Fruit fly (Drosophila melanogaster) whole organism, embryonic: ENCODE results near the gene eIF4A.

Source experiments
- Asciz ChIP-seq: fragments of 200-800 bp; sonication (Bioruptor generic); optimal IDR thresholded peaks from 2 replicates; lab custom pipeline; 2017; ENCODE audit warnings: missing biosample characterization, mild to moderate bottlenecking, missing genetic modification characterization, missing genetic modification reagents
- CG10462 ChIP-seq: fragments of 200-800 bp; sonication (Bioruptor generic); optimal IDR thresholded peaks from 2 replicates; lab custom pipeline; 2016; ENCODE audit warnings: missing biosample characterization, missing genetic modification characterization
- CG11695 ChIP-seq: fragments of 200-800 bp; sonication (Bioruptor generic); IDR thresholded peaks from 3 replicates; pipeline ENCODE4 v1.3.6; 2022; ENCODE audit warnings: missing biosample characterization, missing genetic modification characterization
- CG12104 ChIP-seq: fragments of 200-800 bp; sonication (Bioruptor generic); optimal IDR thresholded peaks from 3 replicates; lab custom pipeline; 2016; ENCODE audit warnings: missing biosample characterization, missing genetic modification characterization
- CG12659 ChIP-seq: fragments of 200-800 bp; sonication (Bioruptor generic); optimal IDR thresholded peaks from 3 replicates; lab custom pipeline; 2017; ENCODE audit warnings: mild to moderate bottlenecking, missing biosample characterization, missing genetic modification reagents, missing genetic modification characterization
- CG13624 ChIP-seq: fragments of 200-800 bp; sonication (Bioruptor generic); optimal IDR thresholded peaks from 2 replicates; lab custom pipeline; 2016; ENCODE audit warnings: missing biosample characterization, missing genetic modification characterization
- CG13775 ChIP-seq: fragments of 200-800 bp; sonication (Bioruptor generic); optimal IDR thresholded peaks from 3 replicates; lab custom pipeline; 2017; ENCODE audit warnings: missing biosample characterization, mild to moderate bottlenecking, missing genetic modification characterization
- CG14860 ChIP-seq: fragments of 200-800 bp; sonication (Bioruptor generic); IDR thresholded peaks from 3 replicates; pipeline ENCODE4 v1.3.6; 2022; ENCODE audit warnings: missing biosample characterization, missing genetic modification characterization; ENCODE audit not compliant: partially characterized antibody
- CG1647 ChIP-seq: fragments of 200-800 bp; sonication (Bioruptor generic); optimal IDR thresholded peaks from 3 replicates; lab custom pipeline; 2016; ENCODE audit warnings: missing biosample characterization, missing genetic modification characterization
- CG16863 ChIP-seq: fragments of 200-800 bp; sonication (Bioruptor generic); optimal IDR thresholded peaks from 3 replicates; lab custom pipeline; 2016; ENCODE audit warnings: missing biosample characterization, missing genetic modification characterization
- CG17802 ChIP-seq: fragments of 200-800 bp; sonication (Bioruptor generic); optimal IDR thresholded peaks from 2 replicates; lab custom pipeline; 2018; ENCODE audit warnings: missing biosample characterization, mild to moderate bottlenecking, missing genetic modification characterization, moderate library complexity
- CG2199 ChIP-seq: fragments of 200-800 bp; sonication (Bioruptor generic); IDR thresholded peaks from 3 replicates; pipeline ENCODE4 v1.3.6; 2022; ENCODE audit warnings: missing biosample characterization, missing genetic modification characterization
- CG31441 ChIP-seq: fragments of 200-800 bp; sonication (Bioruptor generic); IDR thresholded peaks from 2 replicates; pipeline ENCODE4 v1.3.6; 2022; ENCODE audit warnings: missing biosample characterization, missing genetic modification characterization
- CG34376 ChIP-seq: fragments of 200-800 bp; sonication (Bioruptor generic); optimal IDR thresholded peaks from 2 replicates; lab custom pipeline; 2018; ENCODE audit warnings: missing biosample characterization, mild to moderate bottlenecking, missing genetic modification characterization
- CG4360 ChIP-seq: fragments of 200-800 bp; sonication (Bioruptor generic); IDR thresholded peaks from 2 replicates; pipeline ENCODE4 v1.3.6; 2022; ENCODE audit warnings: missing biosample characterization, missing genetic modification characterization
- CG6683 ChIP-seq: fragments of 200-800 bp; sonication (Bioruptor generic); optimal IDR thresholded peaks from 2 replicates; lab custom pipeline; 2017; ENCODE audit warnings: missing biosample characterization, mild to moderate bottlenecking, missing genetic modification characterization, missing genetic modification reagents
- CG6689 ChIP-seq: fragments of 200-800 bp; sonication (Bioruptor generic); IDR thresholded peaks from 2 replicates; pipeline ENCODE4 v1.3.6; 2022; ENCODE audit warnings: missing biosample characterization, missing genetic modification characterization
- CG6854 ChIP-seq: fragments of 200-800 bp; sonication (Bioruptor generic); optimal IDR thresholded peaks from 3 replicates; lab custom pipeline; 2017; ENCODE audit warnings: missing biosample characterization, mild to moderate bottlenecking, missing genetic modification characterization
- CG7928 ChIP-seq: fragments of 200-800 bp; sonication (Bioruptor generic); optimal IDR thresholded peaks from 2 replicates; lab custom pipeline; 2017; ENCODE audit warnings: missing biosample characterization, mild to moderate bottlenecking, missing genetic modification characterization
- CG7963 ChIP-seq: fragments of 200-800 bp; sonication (Bioruptor generic); IDR thresholded peaks from 3 replicates; pipeline ENCODE4 v1.3.6; 2022; ENCODE audit warnings: missing biosample characterization, missing genetic modification characterization; ENCODE audit not compliant: partially characterized antibody
- CG9609 ChIP-seq: fragments of 200-800 bp; sonication (Bioruptor generic); optimal IDR thresholded peaks from 3 replicates; lab custom pipeline; 2016; ENCODE audit warnings: missing biosample characterization, missing genetic modification characterization
- Fer1 ChIP-seq: fragments of 200-800 bp; sonication (Bioruptor generic); optimal IDR thresholded peaks from 2 replicates; lab custom pipeline; 2017; ENCODE audit warnings: missing biosample characterization, mild to moderate bottlenecking, missing genetic modification characterization
- Fer2 ChIP-seq: fragments of 200-800 bp; sonication (Bioruptor generic); optimal IDR thresholded peaks from 2 replicates; lab custom pipeline; 2018; ENCODE audit warnings: missing biosample characterization, mild to moderate bottlenecking, missing genetic modification characterization, moderate library complexity
- Fer3 ChIP-seq: fragments of 200-800 bp; sonication (Bioruptor generic); optimal IDR thresholded peaks from 2 replicates; lab custom pipeline; 2018; ENCODE audit warnings: missing biosample characterization, mild to moderate bottlenecking, missing genetic modification characterization, moderate library complexity
- HmgD ChIP-seq: fragments of 200-800 bp; sonication (Bioruptor generic); optimal IDR thresholded peaks from 3 replicates; lab custom pipeline; 2016; ENCODE audit warnings: missing biosample characterization, missing genetic modification characterization
- HmgZ ChIP-seq: fragments of 200-800 bp; sonication (Bioruptor generic); optimal IDR thresholded peaks from 2 replicates; lab custom pipeline; 2018; ENCODE audit warnings: missing biosample characterization, mild to moderate bottlenecking, missing genetic modification characterization
- NK7.1 ChIP-seq: fragments of 200-800 bp; sonication (Bioruptor generic); optimal IDR thresholded peaks from 3 replicates; lab custom pipeline; 2016; ENCODE audit warnings: missing biosample characterization, missing genetic modification characterization
- Opbp ChIP-seq: fragments of 200-800 bp; sonication (Bioruptor generic); IDR thresholded peaks from 3 replicates; pipeline ENCODE4 v1.3.6; 2022; ENCODE audit warnings: missing biosample characterization, missing genetic modification characterization; ENCODE audit not compliant: partially characterized antibody
- Sox100B ChIP-seq: fragments of 200-800 bp; sonication (Bioruptor generic); optimal IDR thresholded peaks from 3 replicates; lab custom pipeline; 2018; ENCODE audit warnings: missing biosample characterization, mild to moderate bottlenecking, missing genetic modification characterization
- Spps ChIP-seq: fragments of 200-800 bp; sonication (Bioruptor generic); optimal IDR thresholded peaks from 2 replicates; lab custom pipeline; 2018; ENCODE audit warnings: missing biosample characterization, mild to moderate bottlenecking, missing genetic modification characterization
- ash1 ChIP-seq: fragments of 200-800 bp; sonication (Bioruptor generic); optimal IDR thresholded peaks from 2 replicates; lab custom pipeline; 2018; ENCODE audit warnings: missing biosample characterization, mild to moderate bottlenecking, missing genetic modification characterization
- cad ChIP-seq: fragments of >200 bp; optimal IDR thresholded peaks from 2 replicates; lab custom pipeline; 2017; ENCODE audit warnings: missing biosample characterization, missing genetic modification characterization
- croc ChIP-seq: fragments of 200-800 bp; sonication (Bioruptor generic); conservative IDR thresholded peaks from 3 replicates; pipeline ENCODE4 v1.3.6; 2022; ENCODE audit warnings: missing biosample characterization, missing genetic modification characterization
- cwo ChIP-seq: fragments of 200-800 bp; sonication (Bioruptor generic); optimal IDR thresholded peaks from 3 replicates; lab custom pipeline; 2017; ENCODE audit warnings: missing biosample characterization, missing genetic modification characterization, mild to moderate bottlenecking, moderate library complexity, missing genetic modification reagents
- emc ChIP-seq: fragments of 200-800 bp; sonication (Bioruptor generic); optimal IDR thresholded peaks from 2 replicates; lab custom pipeline; 2016; ENCODE audit warnings: missing biosample characterization, missing genetic modification characterization
- gfzf ChIP-seq: fragments of 200-800 bp; sonication (Bioruptor generic); optimal IDR thresholded peaks from 2 replicates; lab custom pipeline; 2016; ENCODE audit warnings: missing biosample characterization, mild to moderate bottlenecking, missing genetic modification characterization, moderate library complexity
- gsb ChIP-seq: fragments of 200-800 bp; sonication (Bioruptor generic); IDR thresholded peaks from 2 replicates; pipeline ENCODE4 v1.3.6; 2022; ENCODE audit warnings: missing biosample characterization, missing genetic modification characterization
- hb ChIP-seq: fragments of 200-800 bp; sonication (Bioruptor generic); IDR thresholded peaks from 3 replicates; pipeline ENCODE4 v1.3.6; 2022; ENCODE audit warnings: missing biosample characterization, missing genetic modification characterization; ENCODE audit not compliant: partially characterized antibody
- jumu ChIP-seq: fragments of 200-800 bp; sonication (Bioruptor generic); optimal IDR thresholded peaks from 3 replicates; lab custom pipeline; 2016; ENCODE audit warnings: missing biosample characterization, missing genetic modification characterization
- lab ChIP-seq: fragments of 200-800 bp; sonication (Bioruptor generic); optimal IDR thresholded peaks from 3 replicates; lab custom pipeline; 2017; ENCODE audit warnings: missing biosample characterization, missing genetic modification characterization, mild to moderate bottlenecking, moderate library complexity, missing genetic modification reagents
- lilli ChIP-seq: fragments of 200-800 bp; sonication (Bioruptor generic); optimal IDR thresholded peaks from 3 replicates; lab custom pipeline; 2016; ENCODE audit warnings: missing biosample characterization, missing genetic modification characterization
- mam ChIP-seq: fragments of 200-800 bp; sonication (Bioruptor generic); optimal IDR thresholded peaks from 3 replicates; lab custom pipeline; 2016; ENCODE audit warnings: missing biosample characterization, missing genetic modification characterization
- nerfin-1 ChIP-seq: fragments of 200-800 bp; sonication (Bioruptor generic); optimal IDR thresholded peaks from 3 replicates; lab custom pipeline; 2019; ENCODE audit warnings: missing biosample characterization, mild to moderate bottlenecking, missing genetic modification characterization, moderate library complexity
- pan ChIP-seq, 4 experiments: fragments of >200 bp in 3 of 4; fragments of 200-800 bp in 1 of 4; sonication (Bioruptor generic) in 1 of 4; optimal IDR thresholded peaks in 3 of 4; IDR thresholded peaks in 1 of 4; 2 replicates each; pipeline versions ENCODE4 v1.3.6 to Lab custom; 2017 to 2022; ENCODE audit warnings: missing biosample characterization in 2 of 4, missing genetic modification characterization in 2 of 4, mixed read lengths in 1 of 4
- pum ChIP-seq: fragments of 200-800 bp; sonication (Bioruptor generic); optimal IDR thresholded peaks from 2 replicates; lab custom pipeline; 2016; ENCODE audit warnings: missing biosample characterization, missing genetic modification characterization
- sqz ChIP-seq: fragments of 200-800 bp; sonication (Bioruptor generic); optimal IDR thresholded peaks from 3 replicates; lab custom pipeline; 2018; ENCODE audit warnings: missing biosample characterization, mild to moderate bottlenecking, missing genetic modification characterization
- sug ChIP-seq: fragments of 200-800 bp; optimal IDR thresholded peaks from 2 replicates; lab custom pipeline; 2019; ENCODE audit warnings: missing biosample characterization, mild to moderate bottlenecking, missing genetic modification characterization, moderate library complexity
- tio ChIP-seq: fragments of 200-800 bp; sonication (Bioruptor generic); optimal IDR thresholded peaks from 2 replicates; lab custom pipeline; 2017; ENCODE audit warnings: missing biosample characterization, missing genetic modification characterization, inconsistent platforms
- usp ChIP-seq: fragments of >200 bp; optimal IDR thresholded peaks from 2 replicates; lab custom pipeline; 2017; ENCODE audit warnings: missing biosample characterization, missing genetic modification characterization
- vvl ChIP-seq: fragments of 200-800 bp; sonication (Bioruptor generic); IDR thresholded peaks from 2 replicates; pipeline ENCODE4 v1.3.6; 2022; ENCODE audit warnings: missing biosample characterization, missing genetic modification characterization
- wdn ChIP-seq: fragments of 200-800 bp; sonication (Bioruptor generic); IDR thresholded peaks from 2 replicates; pipeline ENCODE4 v1.3.6; 2022; ENCODE audit warnings: missing biosample characterization, missing genetic modification characterization

eIF4A gene

DNA sequence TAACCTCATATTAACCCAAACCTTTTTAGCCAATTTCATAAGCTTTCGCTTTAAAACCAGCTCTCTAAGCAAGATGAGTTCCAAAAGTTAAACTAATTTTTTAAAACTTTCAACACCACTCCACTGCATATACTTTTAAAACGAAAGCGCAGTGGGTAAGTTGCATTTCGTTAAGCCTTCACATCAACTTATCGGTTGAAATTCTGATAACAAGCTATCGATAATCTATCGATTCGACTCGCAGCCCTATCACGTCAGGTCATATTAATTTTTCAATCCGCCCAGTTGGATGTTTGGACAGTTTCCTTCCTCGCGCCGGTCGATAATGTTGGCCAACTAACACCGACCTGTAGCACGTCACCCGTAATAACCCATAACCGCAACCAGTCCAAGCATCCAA lies 4.5 kb downstream of the eIF4A start, which contains the start of gene ifc (continued):
- peak; percentile 32 for TF ChIP-seq Fer1 (GFP tag; lab: Kevin White, UChicago)
- TF ChIP-seq HmgD: peak; percentile 69
- TF ChIP-seq hb (GFP tag; lab: Robert Waterston, UW): no peak
- peak; percentile 60 for TF ChIP-seq sug (tag; lab: Kevin White, UChicago)
- peak; percentile 64 for TF ChIP-seq Fer3
- no peak for TF ChIP-seq CG31441 (GFP tag; lab: Robert Waterston, UW)
- TF ChIP-seq cwo: no peak
- TF ChIP-seq CG4360 (GFP tag; lab: Robert Waterston, UW): no peak
- TF ChIP-seq CG13624 (GFP tag; lab: Kevin White, UChicago): peak; percentile 81
- peak; percentile 82 for TF ChIP-seq HmgZ
- TF ChIP-seq mam (GFP tag; lab: Kevin White, UChicago): peak; percentile 77
- no peak for TF ChIP-seq cad (GFP tag; lab: Kevin White, UChicago)
- TF ChIP-seq tio (GFP tag; lab: Kevin White, UChicago): no peak
- peak; percentile 32 for TF ChIP-seq CG9609 (GFP tag; lab: Kevin White, UChicago)
- TF ChIP-seq CG34376 (GFP tag; lab: Kevin White, UChicago): peak; percentile 33
- peak; percentile 86 for TF ChIP-seq CG12659 (GFP tag; lab: Kevin White, UChicago)
- TF ChIP-seq CG14860 (GFP tag; lab: Robert Waterston, UW): no peak
- TF ChIP-seq CG7928: peak; percentile 98
- TF ChIP-seq nerfin-1: peak; percentile 28
- TF ChIP-seq CG2199 (GFP tag; lab: Robert Waterston, UW): no peak
- TF ChIP-seq NK7.1 (GFP tag; lab: Kevin White, UChicago): no peak
- peak; percentile 10 for TF ChIP-seq Fer2 (tag; lab: Kevin White, UChicago)
- TF ChIP-seq CG1647 (GFP tag; lab: Kevin White, UChicago): peak; percentile 37
- peak; percentile 76 for TF ChIP-seq lilli (GFP tag; lab: Kevin White, UChicago)
- TF ChIP-seq gsb (GFP tag; lab: Robert Waterston, UW): no peak
- TF ChIP-seq pan (optimal IDR thresholded peaks at IDR 0.05; lab: Kevin White, UChicago): no peak
- no peak for TF ChIP-seq pan (GFP tag; optimal IDR thresholded peaks at IDR 0.05 in 1 of 2, IDR thresholded peaks at IDR 0.05 in 1 of 2)
- no peak for TF ChIP-seq CG6683 (GFP tag; lab: Kevin White, UChicago)
- TF ChIP-seq usp (GFP tag; lab: Kevin White, UChicago): no peak
- no peak for TF ChIP-seq Spps (tag; lab: Kevin White, UChicago)
- no peak for TF ChIP-seq Sox100B (GFP tag; lab: Kevin White, UChicago)
- peak; percentile 8 for TF ChIP-seq CG12104
- TF ChIP-seq CG16863: peak; percentile 25
- no peak for TF ChIP-seq emc (GFP tag; lab: Kevin White, UChicago)
- no peak for TF ChIP-seq croc (GFP tag; lab: Robert Waterston, UW)
- no peak for TF ChIP-seq CG11695 (GFP tag; lab: Robert Waterston, UW)
- TF ChIP-seq vvl (GFP tag; lab: Robert Waterston, UW): no peak
- TF ChIP-seq pum (GFP tag; lab: Kevin White, UChicago): peak; percentile 36
- TF ChIP-seq Opbp (GFP tag; lab: Robert Waterston, UW): no peak
- TF ChIP-seq CG13775 (GFP tag; lab: Kevin White, UChicago): peak; percentile 59
- TF ChIP-seq CG6854 (GFP tag; lab: Kevin White, UChicago): no peak
- TF ChIP-seq wdn (GFP tag; lab: Robert Waterston, UW): no peak
- TF ChIP-seq jumu (GFP tag; lab: Kevin White, UChicago): peak; percentile 71
- TF ChIP-seq CG6689 (GFP tag; lab: Robert Waterston, UW): no peak
- peak; percentile 95 for TF ChIP-seq CG17802 (tag; lab: Kevin White, UChicago)
- TF ChIP-seq sqz (GFP tag; lab: Kevin White, UChicago): no peak
- no peak for TF ChIP-seq CG10462 (GFP tag; lab: Kevin White, UChicago)
- TF ChIP-seq gfzf (GFP tag; lab: Kevin White, UChicago): peak; percentile 61
- no peak for TF ChIP-seq Asciz (GFP tag; lab: Kevin White, UChicago)
- peak; percentile 72 for TF ChIP-seq lab (GFP tag; lab: Kevin White, UChicago)
- no peak for TF ChIP-seq CG7963 (GFP tag; lab: Robert Waterston, UW)
- peak; percentile 23 for TF ChIP-seq ash1 (GFP tag; lab: Kevin White, UChicago)
